Worm (Caenorhabditis elegans) whole organism, L4 larva: Measurements from ENCODE around the gene F59A7.11.

Experiments
- T20F7.1 ChIP-seq: fragments of 200-800 bp; sonication (Bioruptor generic); optimal IDR thresholded peaks from 2 replicates; lab custom pipeline; 2018; ENCODE audit warnings: mild to moderate bottlenecking, missing genetic modification characterization, missing compliant biosample characterization
- aly-2 ChIP-seq: sonication (generic microtip); optimal IDR thresholded peaks from 2 replicates; lab custom pipeline; 2018; ENCODE audit warnings: missing biosample characterization, missing genetic modification characterization
- fos-1 ChIP-seq: fragments of 150-350 bp; optimal IDR thresholded peaks from 2 replicates; lab custom pipeline; 2014; ENCODE audit warnings: missing biosample characterization, missing genetic modification characterization
- nhr-237 ChIP-seq: sonication (generic microtip); optimal IDR thresholded peaks from 2 replicates; lab custom pipeline; 2017; ENCODE audit warnings: missing biosample characterization, missing genetic modification characterization
- nhr-25 ChIP-seq: sonication (generic microtip); optimal IDR thresholded peaks from 2 replicates; lab custom pipeline; 2017; ENCODE audit warnings: missing genetic modification characterization, mild to moderate bottlenecking, missing compliant biosample characterization, antibody characterized with exemption, moderate library complexity, borderline replicate concordance; ENCODE audit not compliant: insufficient read depth
- unc-62 ChIP-seq, 3 experiments: fragments of 150-350 bp in 1 of 3; sonication (generic microtip); optimal IDR thresholded peaks in 2 of 3; peaks in 1 of 3; 1 replicate in 1 of 3; 2 replicates in 2 of 3; lab custom pipeline; 2014 to 2017; ENCODE audit warnings: missing biosample characterization in 3 of 3, missing genetic modification characterization in 3 of 3, missing genetic modification reagents in 3 of 3, missing genotype in 1 of 3

DNA sequence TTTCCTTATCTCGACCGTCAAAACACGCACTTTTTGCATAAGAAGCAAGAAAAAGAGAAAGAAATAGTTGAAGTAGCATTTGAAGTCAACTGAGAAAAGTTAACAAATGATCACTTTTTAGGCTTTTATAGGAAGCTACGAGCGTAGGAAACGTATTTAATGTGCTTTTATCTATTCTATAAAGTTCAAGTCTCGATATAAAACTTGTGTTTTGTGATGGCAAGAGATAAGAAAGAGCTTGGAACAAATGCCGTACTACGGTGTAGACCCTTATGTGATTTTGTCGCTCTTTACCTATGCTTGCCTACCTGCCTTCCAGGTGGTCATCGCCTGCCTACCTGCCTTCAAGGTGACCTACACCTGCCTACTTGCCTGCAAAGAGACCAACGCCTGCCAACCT is 9.5 kb downstream of the F59A7.11 start, which contains the start of gene clec-206:
- TF ChIP-seq fos-1 (no peak), nhr-237 (tag; lab: Kevin White, UChicago) (no peak), T20F7.1 (GFP tag; lab: Kevin White, UChicago) (no peak), nhr-25 (tag; lab: Kevin White, UChicago) (no peak), aly-2 (tag; lab: Kevin White, UChicago) (no peak), unc-62 (GFP tag; optimal IDR thresholded peaks at IDR 0.05 in 1 of 2; lab: Kevin White, UChicago) (no peak), unc-62 (tag; optimal IDR thresholded peaks at IDR 0.05; lab: Kevin White, UChicago) (no peak)
